Worm (Caenorhabditis elegans): ENCODE data around the gene srw-20.

Gene srw-20

DNA sequence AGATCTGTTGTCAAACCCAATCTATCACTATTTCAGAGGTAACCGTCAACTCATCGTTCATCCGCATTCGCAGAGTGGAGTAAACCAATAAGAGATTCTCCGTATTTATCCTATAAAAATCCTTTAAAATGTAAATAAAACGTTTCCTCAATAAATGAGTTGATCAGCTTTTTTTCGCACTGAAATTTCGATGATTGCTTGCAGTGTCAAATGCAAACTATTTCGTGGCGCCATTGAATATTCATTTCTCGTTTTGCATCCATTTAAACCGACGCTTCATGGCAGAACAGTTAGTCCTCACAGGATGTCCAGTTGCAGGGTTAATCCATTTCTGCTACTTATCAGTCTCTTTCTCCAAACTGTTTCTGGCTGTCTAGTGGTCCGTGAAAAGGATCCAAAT is 18.1 kb downstream of the srw-20 start, which contains the start of gene F28B1.9:
Gene F28B1.9, plus strand, starts transcription at position 301 of the 400 bp plus-strand sequence.
- TF ChIP-seq F37B4.10 (GFP tag; IDR thresholded peaks at IDR 0.05): no peak
- no peak for TF ChIP-seq Y56A3A.18 (GFP tag; IDR thresholded peaks at IDR 0.05)
- no peak for TF ChIP-seq hmg-20 (GFP tag; IDR thresholded peaks at IDR 0.05)
- TF ChIP-seq zfh-2 (GFP tag; conservative IDR thresholded peaks at IDR 0.05): no peak
- TF ChIP-seq sdz-38 (tag; optimal IDR thresholded peaks at IDR 0.05): no peak
- TF ChIP-seq ztf-3 (GFP tag; optimal IDR thresholded peaks at IDR 0.05): no peak
- no peak for TF ChIP-seq tlf-1 (GFP tag; optimal IDR thresholded peaks at IDR 0.05)
- no peak for TF ChIP-seq lsy-27 (tag; optimal IDR thresholded peaks at IDR 0.05; ENCODE audit: borderline replicate concordance, insufficient read depth)
- no peak for TF ChIP-seq cebp-2 (GFP tag; IDR thresholded peaks at IDR 0.05)

DNA sequence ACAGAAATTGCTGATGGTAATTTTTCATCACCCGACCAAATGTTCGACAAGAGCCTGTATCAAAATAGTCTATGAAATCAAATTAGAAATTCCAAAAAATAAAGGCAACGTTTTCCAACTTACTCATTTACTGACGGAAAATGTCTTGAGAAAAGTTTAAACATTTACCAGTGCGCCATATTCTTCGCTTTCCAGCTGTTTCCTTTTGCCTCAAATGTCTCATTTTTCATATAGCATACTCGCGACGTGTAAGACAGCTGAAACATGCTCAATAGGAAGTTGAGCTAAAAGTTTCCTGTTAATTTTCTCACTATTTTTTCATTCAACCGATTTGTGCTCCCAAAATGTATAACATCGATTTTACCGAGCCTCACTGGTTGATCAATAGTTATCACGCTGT is 19.7 kb downstream of the srw-20 start, which contains the start of gene sri-66:
Gene sri-66, plus strand, starts transcription at position 301 of the 400 bp plus-strand sequence.
- TF ChIP-seq B0019.2 (GFP tag; conservative IDR thresholded peaks at IDR 0.05) (no peak), dpl-1 (GFP tag; optimal IDR thresholded peaks at IDR 0.05) (no peak), him-1 (tag; optimal IDR thresholded peaks at IDR 0.05) (no peak), F23B12.7 (tag; optimal IDR thresholded peaks at IDR 0.05; ENCODE audit: insufficient read depth) (no peak), hsf-1 (GFP tag; IDR thresholded peaks at IDR 0.05) (no peak), ceh-27 (GFP tag; optimal IDR thresholded peaks at IDR 0.05) (no peak), F10E7.11 (tag; optimal IDR thresholded peaks at IDR 0.05) (no peak), snpc-1.1 (tag; optimal IDR thresholded peaks at IDR 0.05; ENCODE audit: insufficient read depth) (no peak), lin-35 (GFP tag; optimal IDR thresholded peaks at IDR 0.05) (no peak)

- no peak for TF ChIP-seq hsf-1 (GFP tag; IDR thresholded peaks at IDR 0.05)
- no peak for TF ChIP-seq hmg-1.2 (GFP tag; IDR thresholded peaks at IDR 0.05)
- no peak for TF ChIP-seq attf-3 (GFP tag; conservative IDR thresholded peaks at IDR 0.05)
- TF ChIP-seq die-1 (tag; optimal IDR thresholded peaks at IDR 0.05): no peak
- no peak for TF ChIP-seq mxl-1 (tag; optimal IDR thresholded peaks at IDR 0.05)
- no peak for TF ChIP-seq lsy-27 (tag; optimal IDR thresholded peaks at IDR 0.05; ENCODE audit: borderline replicate concordance, insufficient read depth)
- no peak for TF ChIP-seq ZK185.1 (tag; optimal IDR thresholded peaks at IDR 0.05; ENCODE audit: poor library complexity, severe bottlenecking)
- no peak for TF ChIP-seq nfya-2 (GFP tag; IDR thresholded peaks at IDR 0.05)
- TF ChIP-seq dpff-1 (tag; optimal IDR thresholded peaks at IDR 0.05): no peak
- no peak for TF ChIP-seq rec-8 (tag; optimal IDR thresholded peaks at IDR 0.05)
- no peak for TF ChIP-seq Y53G8AR.9 (GFP tag; conservative IDR thresholded peaks at IDR 0.05)
- no peak for TF ChIP-seq ceh-58 (GFP tag; IDR thresholded peaks at IDR 0.05)
- no peak for TF ChIP-seq madf-6 (GFP tag; IDR thresholded peaks at IDR 0.05)
- TF ChIP-seq dpl-1 (GFP tag; optimal IDR thresholded peaks at IDR 0.05): no peak
Observed at ce11 chrV:17044500-17044899, 35.2 kb downstream of the srw-20 start, which contains the start of gene F28B1.2. TSS of gene F28B1.2 (plus strand) at chrV:17044800.

DNA sequence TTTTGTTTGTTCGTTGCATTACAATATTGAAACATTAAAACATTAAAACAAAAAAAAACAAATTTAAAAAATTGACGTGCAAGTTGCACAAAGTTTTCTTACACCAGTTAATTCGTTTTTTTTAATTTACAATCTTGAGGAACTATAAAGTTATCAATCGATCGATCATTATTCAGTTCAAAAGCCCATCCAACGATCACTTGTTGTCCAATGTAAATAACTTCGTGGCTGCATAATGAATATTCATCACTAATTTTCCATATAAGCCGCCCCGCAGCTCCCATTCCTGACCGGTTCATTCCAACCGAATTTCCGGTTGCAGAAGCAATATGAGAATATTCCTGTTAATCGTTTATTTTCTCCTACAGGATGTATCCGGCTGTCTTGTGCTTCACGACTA is 37.4 kb downstream of the srw-20 start, which contains the start of gene hpo-33:
Gene hpo-33, plus strand, starts transcription at position 301 of the 400 bp plus-strand sequence.
- TF ChIP-seq ceh-91 (GFP tag; IDR thresholded peaks at IDR 0.05) (no peak), Y67H2A.10 (GFP tag; conservative IDR thresholded peaks at IDR 0.05) (no peak), egl-44 (GFP tag; IDR thresholded peaks at IDR 0.05) (no peak), D2030.7 (GFP tag; IDR thresholded peaks at IDR 0.05) (no peak), B0336.3 (GFP tag; IDR thresholded peaks at IDR 0.05) (no peak), F49E8.2 (tag; optimal IDR thresholded peaks at IDR 0.05; ENCODE audit: insufficient read depth) (no peak), nhr-120 (GFP tag; IDR thresholded peaks at IDR 0.05) (no peak)
